Fruit fly (Drosophila melanogaster) whole organism, embryonic: ENCODE measurements around the gene Fic.

Experiments used
- Awh ChIP-seq: fragments of 200-800 bp; sonication (Bioruptor generic); IDR thresholded peaks from 2 replicates; pipeline ENCODE4, ENCODE4 v1.3.6; 2022; ENCODE audit warnings: missing biosample characterization, missing genetic modification characterization
- Bteb2 ChIP-seq: fragments of 200-800 bp; sonication (Bioruptor generic); optimal IDR thresholded peaks from 2 replicates; lab custom pipeline; 2016; ENCODE audit warnings: missing biosample characterization, missing genetic modification characterization
- CG12104 ChIP-seq: fragments of 200-800 bp; sonication (Bioruptor generic); optimal IDR thresholded peaks from 3 replicates; lab custom pipeline; 2016; ENCODE audit warnings: missing biosample characterization, missing genetic modification characterization
- CG13287 ChIP-seq: fragments of 200-800 bp; sonication (Bioruptor generic); IDR thresholded peaks from 2 replicates; pipeline ENCODE4 v1.3.6; 2022; ENCODE audit warnings: missing biosample characterization, missing genetic modification characterization; ENCODE audit not compliant: partially characterized antibody
- CG13624 ChIP-seq: fragments of 200-800 bp; sonication (Bioruptor generic); optimal IDR thresholded peaks from 2 replicates; lab custom pipeline; 2016; ENCODE audit warnings: missing biosample characterization, missing genetic modification characterization
- CG14965 ChIP-seq: fragments of 200-800 bp; sonication (Bioruptor generic); optimal IDR thresholded peaks from 2 replicates; lab custom pipeline; 2016; ENCODE audit warnings: missing biosample characterization, missing genetic modification characterization, borderline replicate concordance
- CG15269 ChIP-seq: fragments of 200-800 bp; sonication (Bioruptor generic); optimal IDR thresholded peaks from 2 replicates; lab custom pipeline; 2018; ENCODE audit warnings: missing biosample characterization, mild to moderate bottlenecking, missing genetic modification characterization, moderate library complexity
- CG17186 ChIP-seq: fragments of 200-800 bp; sonication (Bioruptor generic); optimal IDR thresholded peaks from 3 replicates; lab custom pipeline; 2017; ENCODE audit warnings: missing biosample characterization, missing genetic modification reagents, missing genetic modification characterization
- CG17385 ChIP-seq: fragments of 200-800 bp; sonication (Bioruptor generic); optimal IDR thresholded peaks from 3 replicates; lab custom pipeline; 2018; ENCODE audit warnings: missing biosample characterization, mild to moderate bottlenecking, missing genetic modification characterization
- CG17802 ChIP-seq: fragments of 200-800 bp; sonication (Bioruptor generic); optimal IDR thresholded peaks from 2 replicates; lab custom pipeline; 2018; ENCODE audit warnings: missing biosample characterization, mild to moderate bottlenecking, missing genetic modification characterization, moderate library complexity
- CG18599 ChIP-seq: fragments of 200-800 bp; sonication (Bioruptor generic); optimal IDR thresholded peaks from 3 replicates; lab custom pipeline; 2017; ENCODE audit warnings: missing biosample characterization, missing genetic modification characterization, mild to moderate bottlenecking, moderate library complexity, missing genetic modification reagents
- CG2129 ChIP-seq: fragments of 200-800 bp; sonication (Bioruptor generic); IDR thresholded peaks from 2 replicates; pipeline ENCODE4 v1.3.6; 2022; ENCODE audit warnings: missing biosample characterization, missing genetic modification characterization; ENCODE audit not compliant: partially characterized antibody
- CG30431 ChIP-seq: fragments of 200-800 bp; sonication (Bioruptor generic); optimal IDR thresholded peaks from 2 replicates; lab custom pipeline; 2017; ENCODE audit warnings: missing biosample characterization, missing genetic modification characterization
- CG3065 ChIP-seq: fragments of 200-800 bp; sonication (Bioruptor generic); optimal IDR thresholded peaks from 2 replicates; lab custom pipeline; 2016; ENCODE audit warnings: missing biosample characterization, missing genetic modification characterization
- CG3847 ChIP-seq: fragments of 200-800 bp; sonication (Bioruptor generic); IDR thresholded peaks from 2 replicates; pipeline ENCODE4 v1.3.6; 2022; ENCODE audit warnings: missing biosample characterization, missing genetic modification characterization
- CG42726 ChIP-seq: fragments of 200-800 bp; sonication (Bioruptor generic); IDR thresholded peaks from 2 replicates; pipeline ENCODE4 v1.3.6; 2022; ENCODE audit warnings: missing biosample characterization, missing genetic modification characterization; ENCODE audit not compliant: partially characterized antibody
- CG4730 ChIP-seq: fragments of 200-800 bp; sonication (Bioruptor generic); IDR thresholded peaks from 2 replicates; pipeline ENCODE4 v1.3.6; 2022; ENCODE audit warnings: missing biosample characterization, missing genetic modification characterization
- CG7357 ChIP-seq: fragments of 200-800 bp; sonication (Bioruptor generic); IDR thresholded peaks from 3 replicates; pipeline ENCODE4 v1.3.6; 2022; ENCODE audit warnings: missing biosample characterization, missing genetic modification characterization
- CG7372 ChIP-seq: fragments of 200-800 bp; sonication (Bioruptor generic); IDR thresholded peaks from 2 replicates; pipeline ENCODE4 v1.3.6; 2022; ENCODE audit warnings: missing biosample characterization, missing genetic modification characterization
- CG7839 ChIP-seq: fragments of 200-800 bp; sonication (Bioruptor generic); optimal IDR thresholded peaks from 3 replicates; lab custom pipeline; 2018; ENCODE audit warnings: missing biosample characterization, mild to moderate bottlenecking, missing genetic modification characterization, moderate library complexity
- CG8290 ChIP-seq, 3 experiments: fragments of 200-800 bp; sonication (Bioruptor generic); optimal IDR thresholded peaks; 2 replicates each; lab custom pipeline; 2016 to 2019; ENCODE audit warnings: missing biosample characterization in 3 of 3, missing genetic modification characterization in 3 of 3, mild to moderate bottlenecking in 2 of 3, moderate library complexity in 1 of 3
- CG9876 ChIP-seq: fragments of 200-800 bp; sonication (Bioruptor generic); optimal IDR thresholded peaks from 2 replicates; lab custom pipeline; 2016; ENCODE audit warnings: missing biosample characterization, missing genetic modification characterization
- Camta ChIP-seq: fragments of 200-800 bp; sonication (Bioruptor generic); optimal IDR thresholded peaks from 2 replicates; lab custom pipeline; 2016; ENCODE audit warnings: missing biosample characterization, missing genetic modification characterization
- CrebB ChIP-seq: fragments of 200-800 bp; sonication (Bioruptor generic); optimal IDR thresholded peaks from 3 replicates; lab custom pipeline; 2018; ENCODE audit warnings: missing biosample characterization, mild to moderate bottlenecking, missing genetic modification characterization
- Dip3 ChIP-seq: fragments of 200-800 bp; sonication (Bioruptor generic); optimal IDR thresholded peaks from 3 replicates; lab custom pipeline; 2016; ENCODE audit warnings: missing biosample characterization, missing genetic modification characterization
- GATAe ChIP-seq: fragments of 200-800 bp; sonication (Bioruptor generic); conservative IDR thresholded peaks from 2 replicates; pipeline ENCODE4 v1.3.6; 2022; ENCODE audit warnings: missing biosample characterization, missing genetic modification characterization
- HLH3B ChIP-seq: fragments of 200-800 bp; sonication (Bioruptor generic); IDR thresholded peaks from 2 replicates; pipeline ENCODE4 v1.3.6; 2022; ENCODE audit warnings: missing biosample characterization, missing genetic modification characterization
- HLH4C ChIP-seq: fragments of 200-800 bp; sonication (Bioruptor generic); IDR thresholded peaks from 3 replicates; pipeline ENCODE4 v1.3.6; 2022; ENCODE audit warnings: missing biosample characterization, missing genetic modification characterization; ENCODE audit not compliant: partially characterized antibody
- Hr3 ChIP-seq: fragments of 200-800 bp; sonication (Bioruptor generic); optimal IDR thresholded peaks from 3 replicates; lab custom pipeline; 2016; ENCODE audit warnings: missing biosample characterization, missing genetic modification characterization
- Lpt ChIP-seq: fragments of >200 bp; optimal IDR thresholded peaks from 2 replicates; lab custom pipeline; 2018; ENCODE audit warnings: missing biosample characterization, missing genetic modification characterization
- Neu2 ChIP-seq: fragments of 200-800 bp; sonication (Bioruptor generic); optimal IDR thresholded peaks from 3 replicates; lab custom pipeline; 2016; ENCODE audit warnings: missing biosample characterization, missing genetic modification characterization, borderline replicate concordance
- ac ChIP-seq: fragments of 200-800 bp; sonication (Bioruptor generic); optimal IDR thresholded peaks from 3 replicates; lab custom pipeline; 2017; ENCODE audit warnings: missing biosample characterization, mild to moderate bottlenecking, missing genetic modification characterization
- ato ChIP-seq: fragments of 200-800 bp; sonication (Bioruptor generic); IDR thresholded peaks from 2 replicates; pipeline ENCODE4 v1.3.6; 2022; ENCODE audit warnings: missing biosample characterization, missing genetic modification characterization; ENCODE audit not compliant: partially characterized antibody
- chif ChIP-seq, 2 experiments: fragments of 200-800 bp; sonication (Bioruptor generic); optimal IDR thresholded peaks; 3 replicates each; lab custom pipeline; 2016; ENCODE audit warnings: missing biosample characterization in 2 of 2, missing genetic modification characterization in 2 of 2
- croc ChIP-seq: fragments of 200-800 bp; sonication (Bioruptor generic); conservative IDR thresholded peaks from 3 replicates; pipeline ENCODE4 v1.3.6; 2022; ENCODE audit warnings: missing biosample characterization, missing genetic modification characterization
- hkb ChIP-seq, 2 experiments: fragments of 200-800 bp in 1 of 2; fragments of >200 bp in 1 of 2; sonication (Bioruptor generic) in 1 of 2; IDR thresholded peaks in 1 of 2; optimal IDR thresholded peaks in 1 of 2; 2 replicates each; pipeline versions ENCODE4 v1.3.6 to Lab custom; 2017 to 2022; ENCODE audit warnings: missing biosample characterization in 1 of 2, missing genetic modification characterization in 1 of 2
- hth ChIP-seq: fragments of >200 bp; optimal IDR thresholded peaks from 2 replicates; lab custom pipeline; 2017; ENCODE audit warnings: inconsistent platforms
- lola ChIP-seq, 3 experiments: fragments of >200 bp in 2 of 3; fragments of 200-800 bp in 1 of 3; sonication (Bioruptor generic) in 1 of 3; optimal IDR thresholded peaks; 2 replicates each; lab custom pipeline; 2017 to 2019; ENCODE audit warnings: missing biosample characterization in 3 of 3, missing genetic modification characterization in 3 of 3, mild to moderate bottlenecking in 1 of 3, moderate library complexity in 1 of 3
- mam ChIP-seq: fragments of 200-800 bp; sonication (Bioruptor generic); optimal IDR thresholded peaks from 3 replicates; lab custom pipeline; 2016; ENCODE audit warnings: missing biosample characterization, missing genetic modification characterization
- mld ChIP-seq: fragments of 200-800 bp; sonication (Bioruptor generic); IDR thresholded peaks from 3 replicates; pipeline ENCODE4 v1.3.6; 2022; ENCODE audit warnings: missing biosample characterization, missing genetic modification characterization; ENCODE audit not compliant: partially characterized antibody
- nau ChIP-seq: fragments of 200-800 bp; sonication (Bioruptor generic); optimal IDR thresholded peaks from 3 replicates; lab custom pipeline; 2017; ENCODE audit warnings: missing biosample characterization, mild to moderate bottlenecking, missing genetic modification characterization, missing genetic modification reagents
- nom ChIP-seq: fragments of 200-800 bp; sonication (Bioruptor generic); optimal IDR thresholded peaks from 2 replicates; lab custom pipeline; 2017; ENCODE audit warnings: missing biosample characterization, missing genetic modification characterization, mild to moderate bottlenecking, moderate library complexity, missing genetic modification reagents
- pan ChIP-seq, 4 experiments: fragments of >200 bp in 3 of 4; fragments of 200-800 bp in 1 of 4; sonication (Bioruptor generic) in 1 of 4; optimal IDR thresholded peaks in 3 of 4; IDR thresholded peaks in 1 of 4; 2 replicates each; pipeline versions ENCODE4 v1.3.6 to Lab custom; 2017 to 2022; ENCODE audit warnings: missing biosample characterization in 2 of 4, missing genetic modification characterization in 2 of 4, mixed read lengths in 1 of 4
- pum ChIP-seq: fragments of 200-800 bp; sonication (Bioruptor generic); optimal IDR thresholded peaks from 2 replicates; lab custom pipeline; 2016; ENCODE audit warnings: missing biosample characterization, missing genetic modification characterization
- ranshi ChIP-seq: fragments of 200-800 bp; sonication (Bioruptor generic); IDR thresholded peaks from 2 replicates; pipeline ENCODE4 v1.3.6; 2022; ENCODE audit warnings: missing biosample characterization, missing genetic modification characterization
- sd ChIP-seq: fragments of 200-800 bp; sonication (Bioruptor generic); optimal IDR thresholded peaks from 3 replicates; lab custom pipeline; 2018; ENCODE audit warnings: missing biosample characterization, mild to moderate bottlenecking, missing genetic modification characterization, moderate library complexity

Gene Fic

dm6 chr2L:6455955-6456599 lies 31.9 kb downstream of the Fic start, which contains the start of gene frj (continued):
- TF ChIP-seq CG15269 (tag; lab: Kevin White, UChicago) = peak; percentile 69
- TF ChIP-seq Lpt = no peak
- 0 out of 2 replicates have a peak, but pooled peaks have one; percentile 14 for TF ChIP-seq ato (GFP tag; lab: Robert Waterston, UW)
- TF ChIP-seq CG17186 = peak; percentile 63
- no peak for TF ChIP-seq Awh (GFP tag; lab: Robert Waterston, UW)
- TF ChIP-seq mld (GFP tag; lab: Robert Waterston, UW) = no peak
- TF ChIP-seq Hr3 (GFP tag; lab: Kevin White, UChicago) = peak; percentile 78
- peak; percentile 51 for TF ChIP-seq CG30431 (GFP tag; lab: Kevin White, UChicago)
- peak; percentile 43 for TF ChIP-seq CG12104
- TF ChIP-seq CG13287 (GFP tag; lab: Robert Waterston, UW) = peak; percentile 67
- peak; percentile 9 for TF ChIP-seq Neu2 (GFP tag; lab: Kevin White, UChicago)
- no peak for TF ChIP-seq CG14965 (GFP tag; lab: Kevin White, UChicago)
- TF ChIP-seq pum = peak; percentile 68
- 0 out of 3 replicates have a peak, but pooled peaks have one; percentile 45 for TF ChIP-seq HLH4C (GFP tag; lab: Robert Waterston, UW)
- TF ChIP-seq ranshi (GFP tag; lab: Robert Waterston, UW) = peak; percentile 55; the same call in 1 of the 2 replicates
- peak; percentile 81 for TF ChIP-seq CG9876 (GFP tag; lab: Kevin White, UChicago)
- peak; percentile 59; the same call in 1 of the 2 replicates for TF ChIP-seq CG42726 (GFP tag; lab: Robert Waterston, UW)
- TF ChIP-seq CG17385 (GFP tag; lab: Kevin White, UChicago) = peak; percentile 10
- TF ChIP-seq croc (GFP tag; lab: Robert Waterston, UW) = peak; percentile 30; the same call in 1 of the 3 replicates
- peak; percentile 47 for TF ChIP-seq CG3065 (GFP tag; lab: Kevin White, UChicago)
- TF ChIP-seq CG13624 (GFP tag; lab: Kevin White, UChicago) = peak; percentile 68
- no peak for TF ChIP-seq pan (optimal IDR thresholded peaks at IDR 0.05; lab: Kevin White, UChicago)
- TF ChIP-seq pan (GFP tag; optimal IDR thresholded peaks at IDR 0.05 in 1 of 2, IDR thresholded peaks at IDR 0.05 in 1 of 2) = no peak
- peak; percentile 63 to 65 for TF ChIP-seq chif (GFP tag; optimal IDR thresholded peaks at IDR 0.05; lab: Kevin White, UChicago)
- TF ChIP-seq CG17802 (tag; lab: Kevin White, UChicago) = peak; percentile 95
- TF ChIP-seq mam (GFP tag; lab: Kevin White, UChicago) = peak; percentile 80
- TF ChIP-seq CrebB (tag; lab: Kevin White, UChicago) = no peak
- no peak for TF ChIP-seq hth (lab: Kevin White, UChicago)
- TF ChIP-seq CG4730 (GFP tag; lab: Robert Waterston, UW) = peak; percentile 41; the same call in 1 of the 2 replicates
- peak; percentile 76 for TF ChIP-seq CG8290 (GFP tag; optimal IDR thresholded peaks at IDR 0.05; lab: Kevin White, UChicago)
- peak in 1 of 2 experiments; percentile 73 for TF ChIP-seq CG8290 (tag; optimal IDR thresholded peaks at IDR 0.05; lab: Kevin White, UChicago)
- peak; percentile 64 for TF ChIP-seq HLH3B (GFP tag; lab: Robert Waterston, UW)
- peak in 2 of 3 experiments; percentile 26 to 91 for TF ChIP-seq lola (GFP tag; optimal IDR thresholded peaks at IDR 0.05; lab: Kevin White, UChicago)
- TF ChIP-seq CG7357 (GFP tag; lab: Robert Waterston, UW) = peak; percentile 99
- peak; percentile 55 for TF ChIP-seq hkb (optimal IDR thresholded peaks at IDR 0.05; lab: Kevin White, UChicago)
- peak; percentile 28; the same call in 1 of the 2 replicates for TF ChIP-seq hkb (GFP tag; IDR thresholded peaks at IDR 0.05; lab: Robert Waterston, UW)
- no peak for TF ChIP-seq nau (GFP tag; lab: Kevin White, UChicago)
- peak; percentile 46 for TF ChIP-seq CG18599
- no peak for TF ChIP-seq CG2129 (GFP tag; lab: Robert Waterston, UW)
- TF ChIP-seq GATAe (GFP tag; lab: Robert Waterston, UW) = no peak
- peak; percentile 51 for TF ChIP-seq sd
- peak; percentile 73 for TF ChIP-seq CG7839 (tag; lab: Kevin White, UChicago)
- TF ChIP-seq Camta (GFP tag; lab: Kevin White, UChicago) = peak; percentile 21
- TF ChIP-seq ac = no peak
- peak; percentile 33 for TF ChIP-seq Bteb2 (GFP tag; lab: Kevin White, UChicago)
- peak; percentile 61 for TF ChIP-seq Dip3
- TF ChIP-seq nom = no peak
- peak; percentile 79 for TF ChIP-seq CG3847
- no peak for TF ChIP-seq CG7372 (GFP tag; lab: Robert Waterston, UW)
